Fruit fly (Drosophila melanogaster) whole organism, prepupa: ENCODE measurements around the gene CG15461.

Source experiments
- Blimp-1 ChIP-seq: fragments of 200-800 bp; sonication (Bioruptor generic); optimal IDR thresholded peaks from 3 replicates; lab custom pipeline; 2017; ENCODE audit warnings: missing biosample characterization, missing genetic modification characterization, mild to moderate bottlenecking, moderate library complexity, missing genetic modification reagents
- CG11902 ChIP-seq: fragments of 200-800 bp; sonication (Bioruptor generic); optimal IDR thresholded peaks from 3 replicates; lab custom pipeline; 2016; ENCODE audit warnings: missing biosample characterization, missing genetic modification characterization
- cyc ChIP-seq: fragments of 200-800 bp; sonication (Bioruptor generic); optimal IDR thresholded peaks from 3 replicates; lab custom pipeline; 2016; ENCODE audit warnings: missing biosample characterization, missing genetic modification characterization
- pdm3 ChIP-seq: fragments of 200-800 bp; sonication (Bioruptor generic); optimal IDR thresholded peaks from 3 replicates; lab custom pipeline; 2016; ENCODE audit warnings: missing biosample characterization, missing genetic modification characterization
- svp ChIP-seq: fragments of 200-800 bp; sonication (Bioruptor generic); peaks from one replicate; lab custom pipeline; 2016; ENCODE audit warnings: missing biosample characterization, missing genetic modification characterization

DNA sequence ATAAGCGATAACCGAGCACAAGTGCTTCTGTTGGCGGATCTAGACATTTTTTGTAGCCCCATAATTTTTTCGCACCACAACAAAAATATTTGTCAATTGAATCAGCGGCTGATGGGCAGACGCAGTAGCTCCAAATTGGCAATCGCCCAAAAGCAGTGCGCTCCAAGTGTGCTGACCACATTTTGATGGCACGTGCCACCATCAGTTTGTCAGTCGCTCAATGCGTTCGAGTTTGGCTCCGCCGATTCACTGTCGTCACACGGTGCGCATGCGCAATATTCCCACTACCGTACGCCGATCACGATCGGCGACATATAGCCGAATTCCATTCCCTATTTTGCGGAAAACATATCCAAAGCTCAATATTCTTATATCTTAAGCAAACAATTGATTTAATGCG, 7.3 kb upstream of the CG15461 start:
- TF ChIP-seq cyc (GFP tag; lab: Kevin White, UChicago) (no peak), Blimp-1 (GFP tag; lab: Kevin White, UChicago) (no peak), svp (no peak), CG11902 (GFP tag; lab: Kevin White, UChicago) (no peak), pdm3 (GFP tag; lab: Kevin White, UChicago) (no peak)
